Fruit fly (Drosophila melanogaster) whole organism, wandering third instar larva: ENCODE results near the gene mad2.

Source experiments
- Abd-B ChIP-seq: fragments of >200 bp; optimal IDR thresholded peaks from 2 replicates; lab custom pipeline; 2017; ENCODE audit warnings: missing biosample characterization, missing genetic modification characterization
- CG32264 ChIP-seq: fragments of 200-800 bp; sonication (Bioruptor generic); optimal IDR thresholded peaks from 2 replicates; lab custom pipeline; 2016; ENCODE audit warnings: missing biosample characterization, missing genetic modification characterization
- CG9705 ChIP-seq: fragments of 200-800 bp; sonication (Bioruptor generic); optimal IDR thresholded peaks from 2 replicates; lab custom pipeline; 2018; ENCODE audit warnings: missing biosample characterization, mild to moderate bottlenecking, missing genetic modification characterization
- Dfd ChIP-seq: fragments of >200 bp; optimal IDR thresholded peaks from 2 replicates; lab custom pipeline; 2017; ENCODE audit warnings: missing biosample characterization, missing genetic modification characterization
- Dif ChIP-seq: fragments of 200-275, 200-300 bp; sonication (Bioruptor generic); optimal IDR thresholded peaks from 2 replicates; lab custom pipeline; 2018; ENCODE audit warnings: missing biosample characterization, missing genetic modification characterization; ENCODE audit not compliant: partially characterized antibody
- GATAd ChIP-seq: sonication (Bioruptor generic); optimal IDR thresholded peaks from 2 replicates; lab custom pipeline; 2016; ENCODE audit warnings: missing biosample characterization, missing genetic modification characterization
- Hnf4 ChIP-seq: fragments of 200-800 bp; sonication (Bioruptor generic); optimal IDR thresholded peaks from 2 replicates; lab custom pipeline; 2016; ENCODE audit warnings: missing biosample characterization, mild to moderate bottlenecking, missing genetic modification characterization
- Hr83 ChIP-seq: fragments of 200-300 bp; sonication (Bioruptor generic); optimal IDR thresholded peaks from 2 replicates; lab custom pipeline; 2016; ENCODE audit warnings: missing biosample characterization, mild to moderate bottlenecking, missing genetic modification characterization, moderate library complexity; ENCODE audit not compliant: poor library complexity, severe bottlenecking
- Jra ChIP-seq: sonication (Bioruptor generic); optimal IDR thresholded peaks from 2 replicates; lab custom pipeline; 2016; ENCODE audit warnings: missing biosample characterization, missing genetic modification characterization
- Myc ChIP-seq: fragments of >200 bp; optimal IDR thresholded peaks from 2 replicates; lab custom pipeline; 2017
- N ChIP-seq: fragments of >200 bp; optimal IDR thresholded peaks from 2 replicates; lab custom pipeline; 2018; ENCODE audit warnings: missing biosample characterization, missing external identifiers, missing genetic modification characterization
- OdsH ChIP-seq: fragments of 200-800 bp; sonication (Bioruptor generic); optimal IDR thresholded peaks from 2 replicates; lab custom pipeline; 2016; ENCODE audit warnings: missing biosample characterization, mild to moderate bottlenecking, missing genetic modification characterization
- Rel ChIP-seq, 2 experiments: fragments of 200-800 bp; sonication (Bioruptor generic) in 1 of 2; optimal IDR thresholded peaks; 2 replicates in 1 of 2; 3 replicates in 1 of 2; lab custom pipeline; 2016 to 2019; ENCODE audit warnings: mild to moderate bottlenecking in 2 of 2, missing biosample characterization in 2 of 2, missing genetic modification characterization in 2 of 2, moderate library complexity in 1 of 2
- Vsx2 ChIP-seq: fragments of 200-300, 225-300 bp; sonication (Bioruptor generic); optimal IDR thresholded peaks from 2 replicates; lab custom pipeline; 2018; ENCODE audit warnings: missing biosample characterization, missing genetic modification characterization; ENCODE audit not compliant: partially characterized antibody
- br ChIP-seq: fragments of 200-800 bp; sonication (Bioruptor generic); optimal IDR thresholded peaks from 2 replicates; lab custom pipeline; 2016; ENCODE audit warnings: missing biosample characterization, missing genetic modification characterization
- dl ChIP-seq, 2 experiments: fragments of 175-275, 200-275 bp in 1 of 2; fragments of 200-275 bp in 1 of 2; sonication (Bioruptor generic); optimal IDR thresholded peaks; lab custom pipeline; 2018; ENCODE audit warnings: mild to moderate bottlenecking in 2 of 2, missing biosample characterization in 2 of 2, missing genetic modification characterization in 2 of 2, moderate library complexity in 2 of 2; ENCODE audit not compliant: partially characterized antibody in 2 of 2, insufficient read depth in 1 of 2
- dsf ChIP-seq: sonication (Bioruptor generic); optimal IDR thresholded peaks from 2 replicates; lab custom pipeline; 2016; ENCODE audit warnings: missing biosample characterization, missing genetic modification characterization, borderline replicate concordance
- ey ChIP-seq: fragments of 200-800 bp; sonication (Bioruptor generic); optimal IDR thresholded peaks from 2 replicates; lab custom pipeline; 2016; ENCODE audit warnings: missing biosample characterization, missing genetic modification characterization
- fru ChIP-seq: fragments of 200-800 bp; sonication (Bioruptor generic); optimal IDR thresholded peaks from 3 replicates; lab custom pipeline; 2016; ENCODE audit warnings: missing biosample characterization, mild to moderate bottlenecking, missing genetic modification characterization
- h ChIP-seq: fragments of 200-800 bp; sonication (Bioruptor generic); optimal IDR thresholded peaks from 3 replicates; lab custom pipeline; 2016; ENCODE audit warnings: missing biosample characterization, mild to moderate bottlenecking, missing genetic modification characterization
- lola ChIP-seq: fragments of >200 bp; optimal IDR thresholded peaks from 2 replicates; lab custom pipeline; 2017; ENCODE audit warnings: missing biosample characterization, missing genetic modification characterization
- pan ChIP-seq: fragments of >200 bp; optimal IDR thresholded peaks from 2 replicates; lab custom pipeline; 2017
- psq ChIP-seq: fragments of 200-800 bp; sonication (Bioruptor generic); optimal IDR thresholded peaks from 3 replicates; lab custom pipeline; 2017; ENCODE audit warnings: missing biosample characterization, mild to moderate bottlenecking, missing genetic modification characterization, moderate library complexity
- rgr ChIP-seq: fragments of 200-800 bp; sonication (Bioruptor generic); optimal IDR thresholded peaks from 3 replicates; lab custom pipeline; 2016; ENCODE audit warnings: missing biosample characterization, mild to moderate bottlenecking, missing genetic modification characterization
- sage ChIP-seq: fragments of 200-800 bp; sonication (Bioruptor generic); optimal IDR thresholded peaks from 2 replicates; lab custom pipeline; 2016; ENCODE audit warnings: missing biosample characterization, mild to moderate bottlenecking, missing genetic modification characterization
- tai ChIP-seq: sonication (Bioruptor generic); optimal IDR thresholded peaks from 2 replicates; lab custom pipeline; 2016; ENCODE audit warnings: missing biosample characterization, missing genetic modification characterization
- usp ChIP-seq: fragments of >200 bp; optimal IDR thresholded peaks from 2 replicates; lab custom pipeline; 2017; ENCODE audit warnings: missing biosample characterization, missing genetic modification characterization

The mad2 gene

DNA sequence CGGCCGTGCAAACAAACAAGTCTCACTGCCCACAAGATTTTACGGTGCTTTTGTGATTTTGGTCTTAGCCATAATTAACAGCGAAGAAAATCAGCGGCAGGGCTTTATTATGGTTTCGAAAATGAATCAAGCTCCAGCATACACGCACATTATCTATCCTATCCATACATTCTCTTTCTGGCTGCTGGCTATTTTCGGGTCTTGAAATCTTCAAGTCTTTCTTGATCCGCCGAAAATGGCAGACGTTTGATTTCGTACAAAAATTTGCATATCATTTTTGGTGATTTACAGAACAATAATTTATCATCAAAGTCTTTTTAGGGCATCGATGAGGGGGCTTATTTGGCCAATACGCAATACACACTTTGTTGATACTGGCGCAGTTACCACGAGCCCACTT, 24.1 kb downstream of the mad2 start:
- TF ChIP-seq N (no peak), psq (GFP tag; lab: Kevin White, UChicago) (no peak), tai (GFP tag; lab: Kevin White, UChicago) (no peak), CG9705 (GFP tag; lab: Kevin White, UChicago) (no peak), Abd-B (GFP tag; lab: Kevin White, UChicago) (no peak), Myc (lab: Kevin White, UChicago) (no peak), Hnf4 (GFP tag; lab: Kevin White, UChicago) (no peak), pan (lab: Kevin White, UChicago) (no peak), Hr83 (GFP tag; lab: Kevin White, UChicago) (no peak), OdsH (GFP tag; lab: Kevin White, UChicago) (no peak), Dfd (GFP tag; lab: Kevin White, UChicago) (no peak), Rel (GFP tag; optimal IDR thresholded peaks at IDR 0.05; lab: Kevin White, UChicago) (no peak), Rel (tag; optimal IDR thresholded peaks at IDR 0.05; lab: Kevin White, UChicago) (no peak), dl (GFP tag; optimal IDR thresholded peaks at IDR 0.05; lab: Kevin White, UChicago; ENCODE audit: insufficient read depth in 1 of 2, partially characterized antibody in 2 of 2) (no peak), fru (GFP tag; lab: Kevin White, UChicago) (no peak), dsf (no peak)
- TF ChIP-seq, all 38 proteins: peak for 0

- TF ChIP-seq pan (lab: Kevin White, UChicago), result no peak
- TF ChIP-seq sage, result no peak
- TF ChIP-seq tai (GFP tag; lab: Kevin White, UChicago), result no peak
- no peak for TF ChIP-seq GATAd (GFP tag; lab: Kevin White, UChicago)
These were observed 25.4 kb downstream of the mad2 start for dm6 chr3L:5787476-5787875.

DNA sequence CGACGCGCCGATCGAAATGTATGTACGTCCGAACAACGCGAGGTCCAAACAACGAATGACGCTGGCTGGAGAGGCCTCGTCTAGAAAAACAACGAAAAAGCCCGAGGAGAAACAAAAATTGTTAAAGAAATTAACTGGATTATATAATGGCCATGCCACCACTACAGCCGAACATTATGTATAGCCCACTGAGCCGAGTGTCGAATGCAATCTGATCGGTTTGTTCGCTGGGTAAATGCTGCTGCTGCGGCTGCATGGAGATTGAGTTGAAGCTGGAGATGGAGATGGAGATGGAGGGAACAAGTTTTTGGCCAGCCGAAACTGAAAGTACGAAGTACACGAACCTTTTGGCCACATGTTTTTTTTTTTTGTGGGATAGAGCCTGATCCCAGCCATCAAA, 26.3 kb downstream of the mad2 start, which contains the start of gene Cralbp:
Gene Cralbp, minus strand, starts transcription at position 115 of the 400 bp plus-strand sequence.
- no peak for TF ChIP-seq sage
- no peak for TF ChIP-seq CG9705 (GFP tag; lab: Kevin White, UChicago)
- no peak for TF ChIP-seq Dif (GFP tag; lab: Kevin White, UChicago)
- TF ChIP-seq tai (GFP tag; lab: Kevin White, UChicago), result no peak
- TF ChIP-seq rgr (GFP tag; lab: Kevin White, UChicago), result no peak
- TF ChIP-seq CG32264, result no peak

DNA sequence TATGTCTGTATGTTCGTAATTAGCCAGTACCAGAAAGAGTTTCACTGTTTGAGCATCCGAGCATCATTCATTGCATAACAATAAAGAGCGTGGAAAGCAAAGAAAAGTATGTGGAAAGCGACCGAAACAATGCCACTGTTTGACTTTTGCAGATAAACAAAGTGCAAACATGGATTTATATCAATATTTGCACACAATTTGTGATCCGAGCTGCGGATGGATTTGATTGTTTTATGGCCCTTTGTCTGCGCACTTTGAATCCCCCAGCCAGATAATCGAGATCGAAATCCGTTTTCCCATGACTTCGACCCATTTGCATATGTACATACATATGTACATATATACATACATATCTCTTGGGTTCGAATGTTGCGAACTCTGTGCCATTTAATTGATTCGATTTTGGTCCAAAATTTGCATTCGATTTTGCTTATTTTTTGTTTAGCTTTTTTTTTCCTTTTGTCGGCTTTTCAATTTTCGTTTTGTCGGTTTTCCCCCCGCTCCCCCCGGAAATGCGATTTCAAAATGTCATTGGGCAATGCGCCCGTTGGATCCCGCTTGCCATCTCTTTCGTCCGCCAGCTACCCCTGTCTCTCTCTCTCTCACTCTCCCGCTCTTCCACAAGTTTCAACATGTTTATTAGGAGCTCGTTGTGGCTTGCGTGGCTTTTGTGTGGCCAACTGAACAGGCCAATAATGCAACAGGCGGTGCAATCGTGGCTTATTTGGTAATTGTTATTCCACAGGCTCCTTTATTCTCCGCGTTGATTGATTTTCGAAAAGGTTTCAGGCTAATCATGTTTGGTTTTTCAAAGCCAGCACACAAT, 27.4 kb downstream of the mad2 start:
- TF ChIP-seq Vsx2 (GFP tag; lab: Kevin White, UChicago), result no peak
- no peak for TF ChIP-seq Rel (GFP tag; optimal IDR thresholded peaks at IDR 0.05; lab: Kevin White, UChicago)
- TF ChIP-seq Rel (tag; optimal IDR thresholded peaks at IDR 0.05; lab: Kevin White, UChicago), result peak; percentile 2

DNA sequence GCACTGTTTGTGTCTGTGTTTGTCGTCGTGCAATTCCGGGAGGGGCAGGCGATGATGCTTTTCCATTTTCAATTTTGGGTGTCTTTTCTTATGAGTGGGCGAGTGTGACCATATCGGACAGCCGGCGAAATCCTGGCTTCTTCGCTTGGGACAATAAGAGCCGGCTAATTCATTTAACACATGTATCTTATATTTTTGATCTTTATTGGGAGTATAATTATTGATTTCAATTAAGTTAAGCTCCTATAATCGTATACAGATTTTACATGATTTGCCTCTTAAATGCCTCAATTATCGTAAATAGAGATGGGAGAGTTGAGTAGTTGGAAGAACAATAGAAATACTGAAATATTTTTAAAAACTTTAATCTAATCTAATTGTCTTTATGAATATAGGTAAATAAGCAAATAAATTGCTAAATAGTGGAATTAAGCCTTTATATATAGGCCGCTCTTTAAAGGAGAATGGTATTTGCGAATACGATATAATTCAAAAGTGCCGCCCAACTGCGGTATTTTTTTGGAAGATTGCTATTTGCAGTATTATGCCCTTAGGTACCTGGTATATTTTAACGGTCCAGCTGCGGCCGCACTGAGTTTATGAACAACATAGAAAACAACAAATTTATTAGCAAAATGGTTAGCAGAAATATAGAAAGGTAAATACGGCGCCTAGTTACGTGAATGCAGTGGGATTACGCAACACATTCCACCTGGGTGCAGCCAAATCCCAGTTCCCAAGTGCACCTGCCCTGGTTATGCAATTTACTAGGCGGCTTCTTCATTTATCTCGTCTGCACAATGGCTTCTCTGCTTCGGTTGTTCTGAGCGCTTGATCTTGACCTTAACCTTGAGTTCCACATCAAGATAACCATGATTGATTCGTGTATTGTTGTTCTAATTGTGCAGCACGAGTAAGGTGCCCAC, 33.2 kb downstream of the mad2 start, which contains the start of the genes Myt1, PGRP-LD and Pmi:
Gene Myt1, minus strand, starts transcription at position 116 of the 926 bp plus-strand sequence.
Gene PGRP-LD, plus strand, starts transcription at position 576 of the 926 bp plus-strand sequence.
Gene Pmi, plus strand, starts transcription at position 576 of the 926 bp plus-strand sequence.
- TF ChIP-seq CG32264 (no peak), tai (GFP tag; lab: Kevin White, UChicago) (no peak), psq (GFP tag; lab: Kevin White, UChicago) (peak; percentile 4), Jra (GFP tag; lab: Kevin White, UChicago) (no peak), Vsx2 (GFP tag; lab: Kevin White, UChicago) (no peak), Myc (lab: Kevin White, UChicago) (peak; percentile 8), lola (GFP tag; lab: Kevin White, UChicago) (no peak), usp (GFP tag; lab: Kevin White, UChicago) (no peak), dl (GFP tag; optimal IDR thresholded peaks at IDR 0.05; lab: Kevin White, UChicago; ENCODE audit: insufficient read depth in 1 of 2, partially characterized antibody in 2 of 2) (no peak), h (GFP tag; lab: Kevin White, UChicago) (no peak), rgr (GFP tag; lab: Kevin White, UChicago) (no peak), Abd-B (GFP tag; lab: Kevin White, UChicago) (no peak), ey (GFP tag; lab: Kevin White, UChicago) (peak; percentile 1), br (GFP tag; lab: Kevin White, UChicago) (no peak)
